Worm (Caenorhabditis elegans) whole organism, L4/young adult: ENCODE measurements around the gene K05F1.13.

Experiments
- W03F9.2 ChIP-seq: fragments of 150-350 bp; optimal IDR thresholded peaks from 2 replicates; lab custom pipeline; 2014; ENCODE audit warnings: missing biosample characterization, missing genetic modification characterization
- him-1 ChIP-seq: sonication (generic microtip); optimal IDR thresholded peaks from 2 replicates; lab custom pipeline; 2016; ENCODE audit warnings: missing genotype, missing genetic modification reagents, missing genetic modification characterization, missing compliant biosample characterization

ce11 chrII:5747312-5747711, 41.6 kb upstream of the K05F1.13 start:
- TF ChIP-seq him-1 (tag; lab: Kevin White, UChicago): no peak
- TF ChIP-seq W03F9.2: no peak
